Worm (Caenorhabditis elegans) whole organism, late embryonic: ENCODE measurements around the gene fbxb-79.

ENCODE experiments used
- F13H6.1 ChIP-seq: sonication (generic microtip); optimal IDR thresholded peaks from 2 replicates; lab custom pipeline; 2016; ENCODE audit warnings: missing genetic modification characterization, missing compliant biosample characterization
- ceh-30 ChIP-seq: fragments of 150-350 bp; optimal IDR thresholded peaks from 2 replicates; lab custom pipeline; 2014; ENCODE audit warnings: missing biosample characterization, missing genetic modification characterization
- fkh-10 ChIP-seq: fragments of 150-350 bp; optimal IDR thresholded peaks from 2 replicates; lab custom pipeline; 2014; ENCODE audit warnings: missing biosample characterization, missing genetic modification reagents, missing genetic modification characterization
- hlh-15 ChIP-seq: sonication (generic microtip); optimal IDR thresholded peaks from 2 replicates; lab custom pipeline; 2016; ENCODE audit warnings: missing genetic modification characterization, missing compliant biosample characterization
- madf-2 ChIP-seq: sonication (generic microtip); optimal IDR thresholded peaks from 2 replicates; lab custom pipeline; 2017; ENCODE audit warnings: missing genetic modification characterization, missing compliant biosample characterization
- pqm-1 ChIP-seq: sonication (generic microtip); optimal IDR thresholded peaks from 2 replicates; lab custom pipeline; 2016; ENCODE audit warnings: missing genetic modification characterization, missing compliant biosample characterization
- ref-2 ChIP-seq: sonication (generic microtip); optimal IDR thresholded peaks from 2 replicates; lab custom pipeline; 2016; ENCODE audit warnings: missing genetic modification characterization, missing compliant biosample characterization
- sox-4 ChIP-seq: sonication (generic microtip); optimal IDR thresholded peaks from 2 replicates; lab custom pipeline; 2017; ENCODE audit warnings: mild to moderate bottlenecking, missing genetic modification characterization, inconsistent platforms, missing compliant biosample characterization
- syd-9 ChIP-seq: sonication (generic microtip); optimal IDR thresholded peaks from 2 replicates; lab custom pipeline; 2016; ENCODE audit warnings: mild to moderate bottlenecking, missing genetic modification characterization, moderate library complexity, missing compliant biosample characterization
- tbx-7 ChIP-seq: sonication (generic microtip); optimal IDR thresholded peaks from 2 replicates; lab custom pipeline; 2016; ENCODE audit warnings: missing genotype, missing genetic modification characterization, missing compliant biosample characterization

DNA sequence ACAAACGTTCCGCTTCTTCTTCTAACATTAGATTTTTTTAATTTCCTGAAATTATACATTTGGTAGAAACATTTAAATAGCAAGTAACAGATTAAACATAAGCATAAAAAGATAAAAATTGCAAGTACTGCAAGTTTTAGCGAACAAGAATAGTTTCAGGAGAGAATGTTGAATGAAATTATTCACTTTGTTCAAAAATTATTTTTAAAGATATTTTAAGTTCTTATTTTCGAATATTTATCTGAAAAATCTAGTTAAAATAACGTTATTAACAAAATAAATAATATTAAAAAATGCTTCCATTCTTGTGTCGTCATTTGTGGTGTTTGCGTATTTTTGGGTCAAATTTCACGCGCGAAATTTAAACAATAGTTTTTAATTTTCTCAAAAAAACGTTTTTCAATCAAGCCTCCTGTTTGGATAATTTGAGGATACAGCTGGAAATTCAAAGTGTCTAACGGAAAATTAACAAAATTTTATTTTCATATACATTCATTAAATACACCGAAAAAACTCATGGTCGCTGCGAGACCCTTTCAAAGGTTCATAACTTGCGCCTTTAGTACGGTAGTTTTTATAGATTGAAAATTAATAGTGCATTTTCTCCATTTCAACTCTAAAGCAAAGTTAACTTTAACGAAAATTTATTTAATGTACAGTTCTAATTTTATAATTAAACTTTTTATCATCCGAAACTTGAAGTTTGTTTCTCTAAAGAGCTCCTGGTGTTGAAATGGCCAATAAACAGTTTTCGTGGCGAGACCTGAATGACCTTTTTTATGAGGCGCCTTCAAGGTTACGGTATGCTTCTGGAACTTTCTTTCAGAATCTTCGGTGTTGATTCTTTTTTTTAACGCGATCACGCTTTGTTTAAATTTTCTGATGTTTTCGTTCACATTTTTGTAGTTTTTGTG lies 46.7 kb downstream of the fbxb-79 start, which contains the start of gene skih-2:
- TF ChIP-seq F13H6.1 (tag; lab: Kevin White, UChicago) (no peak), ceh-30 (tag; lab: Kevin White, UChicago) (no peak), ref-2 (tag; lab: Kevin White, UChicago) (no peak), sox-4 (tag; lab: Kevin White, UChicago) (no peak), pqm-1 (tag; lab: Kevin White, UChicago) (no peak), hlh-15 (no peak), fkh-10 (GFP tag; lab: Kevin White, UChicago) (no peak), tbx-7 (tag; lab: Kevin White, UChicago) (no peak), madf-2 (no peak), syd-9 (tag; lab: Kevin White, UChicago) (no peak)
